Worm (Caenorhabditis elegans) whole organism, L4/young adult: ENCODE measurements around the gene glp-1.

ENCODE experiments used
- W03F9.2 ChIP-seq: fragments of 150-350 bp; optimal IDR thresholded peaks from 2 replicates; lab custom pipeline; 2014; ENCODE audit warnings: missing biosample characterization, missing genetic modification characterization
- dao-5 ChIP-seq: sonication (generic microtip); optimal IDR thresholded peaks from 2 replicates; lab custom pipeline; 2016; ENCODE audit warnings: missing genotype, missing genetic modification characterization, moderate library complexity, missing compliant biosample characterization
- him-1 ChIP-seq: sonication (generic microtip); optimal IDR thresholded peaks from 2 replicates; lab custom pipeline; 2016; ENCODE audit warnings: missing genotype, missing genetic modification reagents, missing genetic modification characterization, missing compliant biosample characterization

ce11 chrIII:9143911-9144310 lies 51.9 kb downstream of the glp-1 start, which contains the start of gene ZK512.11:
- TF ChIP-seq dao-5 (tag; lab: Kevin White, UChicago) (no peak), him-1 (tag; lab: Kevin White, UChicago) (no peak), W03F9.2 (tag; lab: Kevin White, UChicago) (no peak)
